Fruit fly (Drosophila melanogaster) whole organism, embryonic: ENCODE measurements around the gene CG43347.

ENCODE experiments used
- CG10959 ChIP-seq: fragments of 200-800 bp; sonication (Bioruptor generic); IDR thresholded peaks from 2 replicates; pipeline ENCODE4 v1.3.6; 2022; ENCODE audit warnings: missing biosample characterization, missing genetic modification characterization
- CG11723 ChIP-seq: fragments of 200-800 bp; sonication (Bioruptor generic); optimal IDR thresholded peaks from 2 replicates; lab custom pipeline; 2017; ENCODE audit warnings: missing biosample characterization, mild to moderate bottlenecking, missing genetic modification characterization
- CG12236 ChIP-seq: fragments of 200-800 bp; sonication (Bioruptor generic); optimal IDR thresholded peaks from 2 replicates; lab custom pipeline; 2016; ENCODE audit warnings: missing biosample characterization, missing genetic modification characterization
- CG12744 ChIP-seq: fragments of 200-800 bp; sonication (Bioruptor generic); optimal IDR thresholded peaks from 2 replicates; lab custom pipeline; 2016; ENCODE audit warnings: missing biosample characterization, missing genetic modification characterization
- CG14710 ChIP-seq: fragments of 200-800 bp; sonication (Bioruptor generic); optimal IDR thresholded peaks from 3 replicates; lab custom pipeline; 2019; ENCODE audit warnings: missing biosample characterization, mild to moderate bottlenecking, missing genetic modification characterization, moderate library complexity
- CG1647 ChIP-seq: fragments of 200-800 bp; sonication (Bioruptor generic); optimal IDR thresholded peaks from 3 replicates; lab custom pipeline; 2016; ENCODE audit warnings: missing biosample characterization, missing genetic modification characterization
- CG17568 ChIP-seq: fragments of 200-800 bp; sonication (Bioruptor generic); optimal IDR thresholded peaks from 2 replicates; lab custom pipeline; 2018; ENCODE audit warnings: missing biosample characterization, mild to moderate bottlenecking, missing genetic modification characterization, moderate library complexity
- CG18262 ChIP-seq: fragments of 200-800 bp; optimal IDR thresholded peaks from 3 replicates; lab custom pipeline; 2019; ENCODE audit warnings: missing biosample characterization, mild to moderate bottlenecking, missing genetic modification characterization, moderate library complexity
- CG18476 ChIP-seq: fragments of 200-800 bp; sonication (Bioruptor generic); optimal IDR thresholded peaks from 2 replicates; lab custom pipeline; 2016; ENCODE audit warnings: missing biosample characterization, mild to moderate bottlenecking, missing genetic modification characterization
- CG2202 ChIP-seq: fragments of 200-800 bp; sonication (Bioruptor generic); optimal IDR thresholded peaks from 2 replicates; lab custom pipeline; 2018; ENCODE audit warnings: missing biosample characterization, mild to moderate bottlenecking, missing genetic modification characterization
- CG2712 ChIP-seq: fragments of 200-800 bp; optimal IDR thresholded peaks from 3 replicates; lab custom pipeline; 2019; ENCODE audit warnings: missing biosample characterization, mild to moderate bottlenecking, missing genetic modification characterization, moderate library complexity
- CG31224 ChIP-seq: fragments of 200-800 bp; sonication (Bioruptor generic); IDR thresholded peaks from 2 replicates; pipeline ENCODE4 v1.3.6; 2022; ENCODE audit warnings: missing biosample characterization, missing genetic modification characterization
- CG4404 ChIP-seq: fragments of 200-800 bp; sonication (Bioruptor generic); IDR thresholded peaks from 2 replicates; pipeline ENCODE4 v1.3.6; 2022; ENCODE audit warnings: missing biosample characterization, missing genetic modification characterization
- CG4707 ChIP-seq: fragments of 200-800 bp; sonication (Bioruptor generic); optimal IDR thresholded peaks from 2 replicates; lab custom pipeline; 2018; ENCODE audit warnings: missing biosample characterization, mild to moderate bottlenecking, missing genetic modification characterization, moderate library complexity
- CG5245 ChIP-seq: fragments of 200-800 bp; sonication (Bioruptor generic); optimal IDR thresholded peaks from 3 replicates; lab custom pipeline; 2016; ENCODE audit warnings: missing biosample characterization, missing genetic modification characterization
- CG5953 ChIP-seq: fragments of 200-800 bp; sonication (Bioruptor generic); IDR thresholded peaks from 2 replicates; pipeline ENCODE4 v1.3.6; 2022; ENCODE audit warnings: missing biosample characterization, missing genetic modification characterization
- CG6272 ChIP-seq: fragments of 200-800 bp; sonication (Bioruptor generic); IDR thresholded peaks from 2 replicates; pipeline ENCODE4 v1.3.6; 2022; ENCODE audit warnings: missing biosample characterization, missing genetic modification characterization
- CG7839 ChIP-seq: fragments of 200-800 bp; sonication (Bioruptor generic); optimal IDR thresholded peaks from 3 replicates; lab custom pipeline; 2018; ENCODE audit warnings: missing biosample characterization, mild to moderate bottlenecking, missing genetic modification characterization, moderate library complexity
- CG9876 ChIP-seq: fragments of 200-800 bp; sonication (Bioruptor generic); optimal IDR thresholded peaks from 2 replicates; lab custom pipeline; 2016; ENCODE audit warnings: missing biosample characterization, missing genetic modification characterization
- CoRest ChIP-seq: fragments of 200-800 bp; sonication (Bioruptor generic); optimal IDR thresholded peaks from 3 replicates; lab custom pipeline; 2018; ENCODE audit warnings: missing biosample characterization, mild to moderate bottlenecking, missing genetic modification characterization, moderate library complexity
- D ChIP-seq, 2 experiments: fragments of 200-800 bp in 1 of 2; fragments of >200 bp in 1 of 2; sonication (Bioruptor generic) in 1 of 2; optimal IDR thresholded peaks; 2 replicates in 1 of 2; 3 replicates in 1 of 2; lab custom pipeline; 2017; ENCODE audit warnings: mild to moderate bottlenecking in 1 of 2, missing biosample characterization in 1 of 2, missing genetic modification characterization in 1 of 2, missing genetic modification reagents in 1 of 2
- Doc2 ChIP-seq: fragments of 200-800 bp; sonication (Bioruptor generic); IDR thresholded peaks from 2 replicates; pipeline ENCODE4 v1.3.6; 2022; ENCODE audit warnings: missing biosample characterization, missing genetic modification characterization
- Dp ChIP-seq: fragments of 200-800 bp; sonication (Bioruptor generic); optimal IDR thresholded peaks from 2 replicates; lab custom pipeline; 2018; ENCODE audit warnings: missing biosample characterization, mild to moderate bottlenecking, missing genetic modification characterization, moderate library complexity
- Drgx ChIP-seq: fragments of 200-800 bp; sonication (Bioruptor generic); IDR thresholded peaks from 2 replicates; pipeline ENCODE4 v1.3.6; 2022; ENCODE audit warnings: missing biosample characterization, missing genetic modification characterization
- Elba2 ChIP-seq: fragments of 200-800 bp; sonication (Bioruptor generic); optimal IDR thresholded peaks from 3 replicates; lab custom pipeline; 2016; ENCODE audit warnings: missing biosample characterization, missing genetic modification characterization
- H15 ChIP-seq: fragments of 200-800 bp; sonication (Bioruptor generic); IDR thresholded peaks from 3 replicates; pipeline ENCODE4 v1.3.6; 2022; ENCODE audit warnings: missing biosample characterization, missing genetic modification characterization
- HmgZ ChIP-seq: fragments of 200-800 bp; sonication (Bioruptor generic); optimal IDR thresholded peaks from 2 replicates; lab custom pipeline; 2018; ENCODE audit warnings: missing biosample characterization, mild to moderate bottlenecking, missing genetic modification characterization
- Hmx ChIP-seq: fragments of 200-800 bp; sonication (Bioruptor generic); optimal IDR thresholded peaks from 2 replicates; lab custom pipeline; 2016; ENCODE audit warnings: missing biosample characterization, missing genetic modification characterization
- Lhr ChIP-seq: fragments of 200-800 bp; sonication (Bioruptor generic); optimal IDR thresholded peaks from 3 replicates; lab custom pipeline; 2017; ENCODE audit warnings: mild to moderate bottlenecking, missing biosample characterization, missing genetic modification reagents, missing genetic modification characterization
- NK7.1 ChIP-seq: fragments of 200-800 bp; sonication (Bioruptor generic); optimal IDR thresholded peaks from 3 replicates; lab custom pipeline; 2016; ENCODE audit warnings: missing biosample characterization, missing genetic modification characterization
- Nf-YC ChIP-seq: fragments of 200-800 bp; optimal IDR thresholded peaks from 3 replicates; lab custom pipeline; 2019; ENCODE audit warnings: missing biosample characterization, mild to moderate bottlenecking, missing genetic modification characterization, moderate library complexity
- PHDP ChIP-seq: fragments of 200-800 bp; sonication (Bioruptor generic); optimal IDR thresholded peaks from 3 replicates; lab custom pipeline; 2018; ENCODE audit warnings: missing biosample characterization, mild to moderate bottlenecking, missing genetic modification characterization, moderate library complexity
- Pdp1 ChIP-seq, 2 experiments: fragments of 200-800 bp; sonication (Bioruptor generic); optimal IDR thresholded peaks; 3 replicates each; lab custom pipeline; 2016; ENCODE audit warnings: missing biosample characterization in 2 of 2, missing genetic modification characterization in 2 of 2, mild to moderate bottlenecking in 1 of 2, moderate library complexity in 1 of 2
- Usf ChIP-seq: fragments of 200-800 bp; sonication (Bioruptor generic); optimal IDR thresholded peaks from 2 replicates; lab custom pipeline; 2017; ENCODE audit warnings: missing genotype, missing biosample characterization, missing genetic modification characterization
- al ChIP-seq: fragments of 200-800 bp; sonication (Bioruptor generic); IDR thresholded peaks from 2 replicates; pipeline ENCODE4 v1.3.6; 2022; ENCODE audit warnings: missing biosample characterization, missing genetic modification characterization
- amos ChIP-seq: fragments of 200-800 bp; sonication (Bioruptor generic); IDR thresholded peaks from 2 replicates; pipeline ENCODE4 v1.3.6; 2022; ENCODE audit warnings: missing biosample characterization, missing genetic modification characterization; ENCODE audit not compliant: partially characterized antibody
- crol ChIP-seq: fragments of 200-800 bp; sonication (Bioruptor generic); IDR thresholded peaks from 2 replicates; pipeline ENCODE4 v1.3.6; 2022; ENCODE audit warnings: missing biosample characterization, missing genetic modification characterization
- danr ChIP-seq: fragments of 200-800 bp; sonication (Bioruptor generic); IDR thresholded peaks from 2 replicates; pipeline ENCODE4 v1.3.6; 2022; ENCODE audit warnings: missing biosample characterization, missing genetic modification characterization
- dimm ChIP-seq: fragments of 200-800 bp; sonication (Bioruptor generic); IDR thresholded peaks from 2 replicates; pipeline ENCODE4 v1.3.6; 2022; ENCODE audit warnings: missing biosample characterization, missing genetic modification characterization
- fd96Cb ChIP-seq: fragments of 200-800 bp; sonication (Bioruptor generic); optimal IDR thresholded peaks from 2 replicates; lab custom pipeline; 2018; ENCODE audit warnings: missing biosample characterization, mild to moderate bottlenecking, missing genetic modification characterization, moderate library complexity
- gcm ChIP-seq: fragments of 200-800 bp; sonication (Bioruptor generic); optimal IDR thresholded peaks from 2 replicates; lab custom pipeline; 2019; ENCODE audit warnings: missing biosample characterization, mild to moderate bottlenecking, missing genetic modification characterization, moderate library complexity
- gsb-n ChIP-seq: fragments of 200-800 bp; sonication (Bioruptor generic); optimal IDR thresholded peaks from 3 replicates; lab custom pipeline; 2018; ENCODE audit warnings: missing biosample characterization, mild to moderate bottlenecking, missing genetic modification characterization
- ind ChIP-seq: fragments of 200-800 bp; sonication (Bioruptor generic); optimal IDR thresholded peaks from 3 replicates; lab custom pipeline; 2016; ENCODE audit warnings: missing biosample characterization, missing genetic modification characterization
- otp ChIP-seq: fragments of 200-800 bp; sonication (Bioruptor generic); IDR thresholded peaks from 3 replicates; pipeline ENCODE4, ENCODE4 v1.3.6; 2022; ENCODE audit warnings: missing biosample characterization, missing genetic modification characterization
- phol ChIP-seq: fragments of 200-800 bp; sonication (Bioruptor generic); optimal IDR thresholded peaks from 3 replicates; lab custom pipeline; 2018; ENCODE audit warnings: missing biosample characterization, mild to moderate bottlenecking, missing genetic modification characterization, moderate library complexity
- pzg ChIP-seq: fragments of 200-800 bp; sonication (Bioruptor generic); optimal IDR thresholded peaks from 3 replicates; lab custom pipeline; 2018; ENCODE audit warnings: missing biosample characterization, mild to moderate bottlenecking, missing genetic modification characterization, moderate library complexity
- sd ChIP-seq: fragments of 200-800 bp; sonication (Bioruptor generic); optimal IDR thresholded peaks from 3 replicates; lab custom pipeline; 2018; ENCODE audit warnings: missing biosample characterization, mild to moderate bottlenecking, missing genetic modification characterization, moderate library complexity
- stc ChIP-seq: fragments of 200-800 bp; sonication (Bioruptor generic); IDR thresholded peaks from 2 replicates; pipeline ENCODE4 v1.3.6; 2022; ENCODE audit warnings: missing biosample characterization, missing genetic modification characterization

CG43347 gene

dm6 chrX:10602057-10602764, 17.8 kb downstream of the CG43347 start, which contains the start of gene CG1628 (continued):
- TF ChIP-seq gsb-n (tag; lab: Kevin White, UChicago) = peak; percentile 58
- TF ChIP-seq stc (GFP tag; lab: Robert Waterston, UW) = peak; percentile 41; the same call in 1 of the 2 replicates
- TF ChIP-seq D (optimal IDR thresholded peaks at IDR 0.05; lab: Kevin White, UChicago) = no peak
- no peak for TF ChIP-seq D (GFP tag; optimal IDR thresholded peaks at IDR 0.05; lab: Kevin White, UChicago)
- TF ChIP-seq CG18476 = no peak
- TF ChIP-seq CG6272 (GFP tag; lab: Robert Waterston, UW) = no peak
- peak; percentile 32 for TF ChIP-seq CoRest
- TF ChIP-seq Elba2 (GFP tag; lab: Kevin White, UChicago) = no peak
- peak; percentile 27; the same call in 1 of the 2 replicates for TF ChIP-seq amos (GFP tag; lab: Robert Waterston, UW)
- 0 out of 2 replicates have a peak, but pooled peaks have one; percentile 8 for TF ChIP-seq al (GFP tag; lab: Robert Waterston, UW)
- no peak for TF ChIP-seq CG11723 (GFP tag; lab: Kevin White, UChicago)
- TF ChIP-seq otp (GFP tag; lab: Robert Waterston, UW) = 0 out of 3 replicates have a peak, but pooled peaks have one; percentile 13
- 0 out of 2 replicates have a peak, but pooled peaks have one; percentile 23 for TF ChIP-seq CG5953 (GFP tag; lab: Robert Waterston, UW)
- no peak for TF ChIP-seq Dp (GFP tag; lab: Kevin White, UChicago)
- TF ChIP-seq sd (tag; lab: Kevin White, UChicago) = no peak
- peak; percentile 18 for TF ChIP-seq CG2712
- peak; percentile 56 for TF ChIP-seq phol (tag; lab: Kevin White, UChicago)
- TF ChIP-seq Doc2 (GFP tag; lab: Robert Waterston, UW) = no peak
- peak; percentile 4 for TF ChIP-seq CG7839 (tag; lab: Kevin White, UChicago)
- TF ChIP-seq Drgx (GFP tag; lab: Robert Waterston, UW) = peak; percentile 33; the same call in 1 of the 2 replicates
- TF ChIP-seq CG2202 (tag; lab: Kevin White, UChicago) = no peak
- TF ChIP-seq gcm = no peak

dm6 chrX:10601479-10601921, 18.5 kb downstream of the CG43347 start:
- TF ChIP-seq pzg = peak; percentile 20
- peak; percentile 52 for TF ChIP-seq CG14710
- TF ChIP-seq CG4707 (GFP tag; lab: Kevin White, UChicago) = no peak
- TF ChIP-seq CG31224 (GFP tag; lab: Robert Waterston, UW) = 0 out of 2 replicates have a peak, but pooled peaks have one; percentile 38
- peak; percentile 2 for TF ChIP-seq HmgZ
- TF ChIP-seq H15 = peak; percentile 38; the same call in 1 of the 3 replicates
- TF ChIP-seq CG12236 (GFP tag; lab: Kevin White, UChicago) = no peak
- TF ChIP-seq Hmx (GFP tag; lab: Kevin White, UChicago) = no peak
- TF ChIP-seq CG12744 = no peak
- no peak for TF ChIP-seq danr (GFP tag; lab: Robert Waterston, UW)
- TF ChIP-seq Pdp1 (GFP tag; optimal IDR thresholded peaks at IDR 0.05; lab: Kevin White, UChicago) = no peak
- peak; percentile 21; the same call in 1 of the 2 replicates for TF ChIP-seq CG4404 (GFP tag; lab: Robert Waterston, UW)
- no peak for TF ChIP-seq CG5245 (GFP tag; lab: Kevin White, UChicago)
- TF ChIP-seq CG10959 (GFP tag; lab: Robert Waterston, UW) = peak; percentile 26; the same call in 1 of the 2 replicates
- TF ChIP-seq CG18262 (tag; lab: Kevin White, UChicago) = peak; percentile 41
- TF ChIP-seq crol = peak; percentile 86
- TF ChIP-seq PHDP (tag; lab: Kevin White, UChicago) = no peak
- no peak for TF ChIP-seq CG1647 (GFP tag; lab: Kevin White, UChicago)
- peak; percentile 44 for TF ChIP-seq fd96Cb
- TF ChIP-seq dimm = no peak
- TF ChIP-seq CG17568 (GFP tag; lab: Kevin White, UChicago) = no peak
- TF ChIP-seq ind = peak; percentile 66
- no peak for TF ChIP-seq CG9876 (GFP tag; lab: Kevin White, UChicago)
- no peak for TF ChIP-seq NK7.1 (GFP tag; lab: Kevin White, UChicago)
- no peak for TF ChIP-seq Nf-YC (tag; lab: Kevin White, UChicago)
- peak; percentile 23 for TF ChIP-seq Usf (GFP tag; lab: Kevin White, UChicago)
- TF ChIP-seq CG11723 (GFP tag; lab: Kevin White, UChicago) = peak; percentile 10
- no peak for TF ChIP-seq Lhr (GFP tag; lab: Kevin White, UChicago)
